Worm (Caenorhabditis elegans) whole organism, L3 larva: ENCODE data around the gene pinn-4.

Experiments used
- R02D3.7 ChIP-seq: fragments of 150-350 bp; optimal IDR thresholded peaks from 2 replicates; lab custom pipeline; 2014; ENCODE audit warnings: missing biosample characterization, missing genetic modification characterization
- fos-1 ChIP-seq: fragments of 150-350 bp; optimal IDR thresholded peaks from 2 replicates; lab custom pipeline; 2014; ENCODE audit warnings: missing biosample characterization, missing genetic modification characterization
- nhr-12 ChIP-seq: fragments of 150-350 bp; optimal IDR thresholded peaks from 2 replicates; lab custom pipeline; 2014; ENCODE audit warnings: missing biosample characterization, missing genetic modification characterization

DNA sequence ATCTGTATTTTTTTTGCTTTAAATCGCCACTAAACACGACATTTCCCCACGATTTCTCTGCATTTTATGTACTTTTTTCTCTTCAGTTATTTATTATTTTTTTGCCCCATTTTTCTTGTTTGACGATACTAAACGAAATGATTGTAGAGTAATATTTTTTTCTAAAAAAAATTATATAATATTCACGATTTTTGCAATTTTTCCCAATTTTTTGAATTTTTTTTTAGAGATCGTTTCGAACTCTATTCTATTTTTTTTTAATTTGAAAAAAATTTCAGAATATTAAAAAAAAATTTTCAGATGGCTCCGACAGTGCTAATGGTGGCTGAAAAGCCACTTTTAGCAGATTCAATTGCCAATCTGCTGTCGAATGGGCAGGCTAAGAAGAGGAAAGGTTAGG is 13.3 kb upstream of the pinn-4 start, which contains the start of gene Y48C3A.14:
- no peak for TF ChIP-seq fos-1 (tag; lab: Kevin White, UChicago)
- TF ChIP-seq nhr-12 (tag; lab: Kevin White, UChicago) = no peak
- no peak for TF ChIP-seq R02D3.7 (tag; lab: Kevin White, UChicago)
